Worm (Caenorhabditis elegans): ENCODE results near the gene F35F10.13.

DNA sequence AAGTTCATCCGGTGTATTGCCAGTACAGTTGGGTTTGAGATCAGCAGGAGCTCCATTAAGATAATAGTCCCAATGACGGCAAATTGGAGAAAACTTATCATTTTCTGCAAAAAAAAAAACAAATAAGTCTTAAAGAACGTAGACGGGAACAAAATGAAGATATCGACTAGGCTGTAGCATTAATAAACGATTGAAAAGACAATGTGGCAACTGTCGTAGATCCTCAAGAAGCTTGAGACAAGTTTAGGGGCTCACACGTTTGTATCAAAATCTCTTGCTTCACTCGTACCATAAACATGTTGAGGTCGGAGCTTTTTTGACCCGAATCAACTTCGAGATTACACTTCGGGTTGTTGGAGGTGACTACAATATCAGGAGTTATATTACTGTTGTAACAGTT is 1.1 kb upstream of the F35F10.13 start, which contains the start of gene F35F10.14:
- TF ChIP-seq nhr-12 (tag; optimal IDR thresholded peaks at IDR 0.05) = no peak
- TF ChIP-seq ztf-11 (tag; optimal IDR thresholded peaks at IDR 0.05) = no peak
- no peak for TF ChIP-seq unc-39 (tag; optimal IDR thresholded peaks at IDR 0.05)
- TF ChIP-seq skn-1 (tag; optimal IDR thresholded peaks at IDR 0.05) = no peak
- TF ChIP-seq mab-5 (tag; optimal IDR thresholded peaks at IDR 0.05) = no peak
- TF ChIP-seq F13H6.1 (tag; optimal IDR thresholded peaks at IDR 0.05) = no peak
- no peak for TF ChIP-seq nhr-77 (tag; optimal IDR thresholded peaks at IDR 0.05)
- no peak for TF ChIP-seq fos-1 (tag; optimal IDR thresholded peaks at IDR 0.05)
- TF ChIP-seq ceh-16 (tag; optimal IDR thresholded peaks at IDR 0.05) = no peak
- no peak for TF ChIP-seq nhr-25 (tag; optimal IDR thresholded peaks at IDR 0.05)
